Fruit fly (Drosophila melanogaster) whole organism, prepupa: ENCODE data around the gene Dyro.

Experiments
- Blimp-1 ChIP-seq: fragments of 200-800 bp; sonication (Bioruptor generic); optimal IDR thresholded peaks from 3 replicates; lab custom pipeline; 2017; ENCODE audit warnings: missing biosample characterization, missing genetic modification characterization, mild to moderate bottlenecking, moderate library complexity, missing genetic modification reagents
- CG10631 ChIP-seq: fragments of 200-800 bp; sonication (Bioruptor generic); optimal IDR thresholded peaks from 2 replicates; lab custom pipeline; 2016; ENCODE audit warnings: missing biosample characterization, missing genetic modification characterization
- CG10669 ChIP-seq: fragments of 200-800 bp; sonication (Bioruptor generic); optimal IDR thresholded peaks from 3 replicates; lab custom pipeline; 2018; ENCODE audit warnings: missing biosample characterization, mild to moderate bottlenecking, missing genetic modification characterization, moderate library complexity
- CG11294 ChIP-seq: fragments of 200-800 bp; sonication (Bioruptor generic); IDR thresholded peaks from 2 replicates; pipeline ENCODE4 v1.3.6; 2022; ENCODE audit warnings: missing biosample characterization, missing genetic modification characterization
- CG11762 ChIP-seq: fragments of 200-800 bp; sonication (Bioruptor generic); optimal IDR thresholded peaks from 3 replicates; lab custom pipeline; 2016; ENCODE audit warnings: missing biosample characterization, missing genetic modification characterization; ENCODE audit not compliant: insufficient read depth
- CG11902 ChIP-seq: fragments of 200-800 bp; sonication (Bioruptor generic); optimal IDR thresholded peaks from 3 replicates; lab custom pipeline; 2016; ENCODE audit warnings: missing biosample characterization, missing genetic modification characterization
- CG15336 ChIP-seq: fragments of 200-800 bp; sonication (Bioruptor generic); IDR thresholded peaks from 2 replicates; pipeline ENCODE4 v1.3.6; 2022; ENCODE audit warnings: missing biosample characterization, missing genetic modification characterization
- CG16779 ChIP-seq: fragments of 200-800 bp; sonication (Bioruptor generic); optimal IDR thresholded peaks from 3 replicates; lab custom pipeline; 2017; ENCODE audit warnings: missing biosample characterization, mild to moderate bottlenecking, missing genetic modification characterization
- CG3032 ChIP-seq: fragments of 200-800 bp; optimal IDR thresholded peaks from 2 replicates; lab custom pipeline; 2019; ENCODE audit warnings: missing biosample characterization, mild to moderate bottlenecking, missing genetic modification characterization, moderate library complexity
- CG31627 ChIP-seq: fragments of 200-800 bp; sonication (Bioruptor generic); optimal IDR thresholded peaks from 3 replicates; lab custom pipeline; 2016; ENCODE audit warnings: missing biosample characterization, missing genetic modification characterization
- CG34406 ChIP-seq: fragments of 200-800 bp; sonication (Bioruptor generic); optimal IDR thresholded peaks from 3 replicates; lab custom pipeline; 2016; ENCODE audit warnings: missing biosample characterization, missing genetic modification characterization
- CG3919 ChIP-seq: fragments of 200-800 bp; sonication (Bioruptor generic); optimal IDR thresholded peaks from 3 replicates; lab custom pipeline; 2016; ENCODE audit warnings: missing biosample characterization, missing genetic modification characterization
- CG4318 ChIP-seq: fragments of 200-800 bp; sonication (Bioruptor generic); optimal IDR thresholded peaks from 3 replicates; lab custom pipeline; 2017; ENCODE audit warnings: missing biosample characterization, mild to moderate bottlenecking, missing genetic modification characterization
- CG6276 ChIP-seq: fragments of 200-800 bp; sonication (Bioruptor generic); optimal IDR thresholded peaks from 2 replicates; lab custom pipeline; 2017; ENCODE audit warnings: missing biosample characterization, mild to moderate bottlenecking, missing genetic modification characterization
- CG6792 ChIP-seq: fragments of 200-800 bp; sonication (Bioruptor generic); optimal IDR thresholded peaks from 3 replicates; lab custom pipeline; 2016; ENCODE audit warnings: missing biosample characterization, missing genetic modification characterization
- CG6808 ChIP-seq: fragments of 200-800 bp; sonication (Bioruptor generic); optimal IDR thresholded peaks from 3 replicates; lab custom pipeline; 2017; ENCODE audit warnings: missing biosample characterization, missing genetic modification characterization, mild to moderate bottlenecking, moderate library complexity, missing genetic modification reagents
- CG6854 ChIP-seq: fragments of 200-800 bp; sonication (Bioruptor generic); optimal IDR thresholded peaks from 2 replicates; lab custom pipeline; 2017; ENCODE audit warnings: missing biosample characterization, mild to moderate bottlenecking, missing genetic modification characterization
- CG7368 ChIP-seq: fragments of 200-800 bp; sonication (Bioruptor generic); optimal IDR thresholded peaks from 3 replicates; lab custom pipeline; 2016; ENCODE audit warnings: missing biosample characterization, missing genetic modification characterization
- CG8119 ChIP-seq: fragments of 200-800 bp; sonication (Bioruptor generic); IDR thresholded peaks from 3 replicates; pipeline ENCODE4 v1.3.6; 2022; ENCODE audit warnings: missing biosample characterization, missing genetic modification characterization
- CG8319 ChIP-seq: fragments of 200-800 bp; sonication (Bioruptor generic); optimal IDR thresholded peaks from 3 replicates; lab custom pipeline; 2016; ENCODE audit warnings: missing biosample characterization, missing genetic modification characterization
- CG9139 ChIP-seq: fragments of 200-800 bp; sonication (Bioruptor generic); optimal IDR thresholded peaks from 3 replicates; lab custom pipeline; 2017; ENCODE audit warnings: missing biosample characterization, mild to moderate bottlenecking, missing genetic modification characterization
- Eip75B ChIP-seq: fragments of 200-800 bp; sonication (Bioruptor generic); optimal IDR thresholded peaks from 3 replicates; lab custom pipeline; 2016; ENCODE audit warnings: missing biosample characterization, missing genetic modification characterization
- Ets21C ChIP-seq: fragments of 200-800 bp; sonication (Bioruptor generic); optimal IDR thresholded peaks from 3 replicates; lab custom pipeline; 2016; ENCODE audit warnings: missing biosample characterization, missing genetic modification characterization
- Hr38 ChIP-seq: sonication (Bioruptor generic); optimal IDR thresholded peaks from 2 replicates; lab custom pipeline; 2016; ENCODE audit warnings: missing biosample characterization, missing genetic modification characterization
- Hr39 ChIP-seq: fragments of 200-800 bp; sonication (Bioruptor generic); optimal IDR thresholded peaks from 2 replicates; lab custom pipeline; 2016; ENCODE audit warnings: missing biosample characterization, missing genetic modification characterization
- Hr4 ChIP-seq: fragments of 200-800 bp; sonication (Bioruptor generic); optimal IDR thresholded peaks from 3 replicates; lab custom pipeline; 2016; ENCODE audit warnings: missing biosample characterization, missing genetic modification characterization
- Lpt ChIP-seq: fragments of 200-800 bp; sonication (Bioruptor generic); optimal IDR thresholded peaks from 3 replicates; lab custom pipeline; 2016; ENCODE audit warnings: missing biosample characterization, missing genetic modification characterization
- Sox14 ChIP-seq: fragments of 200-800 bp; sonication (Bioruptor generic); optimal IDR thresholded peaks from 3 replicates; lab custom pipeline; 2016; ENCODE audit warnings: missing biosample characterization, missing genetic modification characterization
- Sox15 ChIP-seq: fragments of 200-800 bp; sonication (Bioruptor generic); optimal IDR thresholded peaks from 3 replicates; lab custom pipeline; 2016; ENCODE audit warnings: missing biosample characterization, missing genetic modification characterization
- cyc ChIP-seq: fragments of 200-800 bp; sonication (Bioruptor generic); optimal IDR thresholded peaks from 3 replicates; lab custom pipeline; 2016; ENCODE audit warnings: missing biosample characterization, missing genetic modification characterization
- dac ChIP-seq: fragments of 200-800 bp; sonication (Bioruptor generic); optimal IDR thresholded peaks from 2 replicates; lab custom pipeline; 2017; ENCODE audit warnings: missing biosample characterization, mild to moderate bottlenecking, missing genetic modification characterization
- dsx ChIP-seq: fragments of 200-800 bp; optimal IDR thresholded peaks from 3 replicates; lab custom pipeline; 2019; ENCODE audit warnings: missing biosample characterization, mild to moderate bottlenecking, missing genetic modification characterization, moderate library complexity; ENCODE audit not compliant: poor library complexity, severe bottlenecking
- eg ChIP-seq: fragments of 200-800 bp; sonication (Bioruptor generic); IDR thresholded peaks from 3 replicates; pipeline ENCODE4 v1.3.6; 2022; ENCODE audit warnings: missing biosample characterization, missing genetic modification characterization
- esn ChIP-seq: fragments of 200-800 bp; sonication (Bioruptor generic); optimal IDR thresholded peaks from 2 replicates; lab custom pipeline; 2016; ENCODE audit warnings: missing biosample characterization, mild to moderate bottlenecking, missing genetic modification characterization, moderate library complexity
- fd59A ChIP-seq: fragments of 200-800 bp; sonication (Bioruptor generic); optimal IDR thresholded peaks from 2 replicates; lab custom pipeline; 2017; ENCODE audit warnings: missing biosample characterization, mild to moderate bottlenecking, missing genetic modification characterization, missing genetic modification reagents
- fd85E ChIP-seq: fragments of 200-800 bp; sonication (Bioruptor generic); optimal IDR thresholded peaks from 3 replicates; lab custom pipeline; 2016; ENCODE audit warnings: missing biosample characterization, missing genetic modification characterization
- fkh ChIP-seq: fragments of 200-800 bp; sonication (Bioruptor generic); optimal IDR thresholded peaks from 3 replicates; lab custom pipeline; 2017; ENCODE audit warnings: missing biosample characterization, mild to moderate bottlenecking, missing genetic modification characterization, moderate library complexity
- lz ChIP-seq: fragments of 200-800 bp; sonication (Bioruptor generic); optimal IDR thresholded peaks from 3 replicates; lab custom pipeline; 2016; ENCODE audit warnings: missing biosample characterization, missing genetic modification characterization
- pdm3 ChIP-seq: fragments of 200-800 bp; sonication (Bioruptor generic); optimal IDR thresholded peaks from 3 replicates; lab custom pipeline; 2016; ENCODE audit warnings: missing biosample characterization, missing genetic modification characterization
- salr ChIP-seq, 2 experiments: fragments of 200-800 bp; sonication (Bioruptor generic); optimal IDR thresholded peaks; 3 replicates each; lab custom pipeline; 2016 to 2018; ENCODE audit warnings: missing biosample characterization in 2 of 2, missing genetic modification characterization in 2 of 2, mild to moderate bottlenecking in 1 of 2
- spab ChIP-seq: fragments of 200-800 bp; sonication (Bioruptor generic); optimal IDR thresholded peaks from 2 replicates; lab custom pipeline; 2017; ENCODE audit warnings: missing biosample characterization, mild to moderate bottlenecking, missing genetic modification characterization, missing genetic modification reagents
- ss ChIP-seq, 2 experiments: fragments of 200-800 bp; sonication (Bioruptor generic); optimal IDR thresholded peaks; 2 replicates in 1 of 2; 3 replicates in 1 of 2; lab custom pipeline; 2017 to 2018; ENCODE audit warnings: mild to moderate bottlenecking in 2 of 2, missing biosample characterization in 2 of 2, missing genetic modification characterization in 2 of 2, moderate library complexity in 1 of 2
- svp ChIP-seq: fragments of 200-800 bp; sonication (Bioruptor generic); peaks from one replicate; lab custom pipeline; 2016; ENCODE audit warnings: missing biosample characterization, missing genetic modification characterization
- topi ChIP-seq: fragments of 200-800 bp; sonication (Bioruptor generic); optimal IDR thresholded peaks from 3 replicates; lab custom pipeline; 2016; ENCODE audit warnings: missing biosample characterization, missing genetic modification characterization
- vri ChIP-seq: fragments of 200-800 bp; sonication (Bioruptor generic); optimal IDR thresholded peaks from 3 replicates; lab custom pipeline; 2016; ENCODE audit warnings: missing biosample characterization, mild to moderate bottlenecking, missing genetic modification characterization

The Dyro gene

DNA sequence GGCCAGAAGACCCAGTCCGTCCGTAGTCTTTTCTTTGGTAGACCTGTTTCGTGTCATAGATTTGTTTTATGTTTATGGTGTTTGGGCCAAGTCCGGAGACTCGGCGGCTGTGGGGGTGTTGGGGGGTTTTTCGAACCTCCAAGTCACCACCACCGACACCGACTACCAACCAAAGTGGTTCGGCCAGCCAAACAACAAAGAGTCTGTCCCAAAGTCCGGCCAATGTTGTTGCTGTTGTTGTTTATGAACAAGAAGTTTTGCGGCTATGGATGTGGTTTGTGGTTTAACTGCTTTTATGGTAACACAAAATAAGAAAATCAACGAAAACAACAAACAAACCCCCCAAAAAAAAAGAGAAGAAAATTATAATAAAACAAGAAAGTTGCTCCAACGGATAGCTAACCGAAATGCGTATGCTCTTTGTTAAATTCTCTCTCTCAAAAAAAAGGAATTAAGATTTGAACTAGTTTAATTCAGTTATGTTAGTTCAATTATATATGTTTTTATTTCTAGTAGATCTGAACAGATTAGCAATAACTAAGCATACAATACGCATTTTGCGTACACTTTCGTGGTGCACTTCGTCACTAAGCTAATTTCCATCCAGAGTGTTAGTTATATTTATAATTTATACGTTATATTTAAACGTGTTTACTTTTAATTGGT lies 32.4 kb upstream of the Dyro start (continued):
- TF ChIP-seq topi (GFP tag; lab: Kevin White, UChicago) (peak; percentile 77), CG3919 (peak; percentile 74), svp (GFP tag; lab: Kevin White, UChicago) (peak; percentile 88), spab (GFP tag; lab: Kevin White, UChicago) (peak; percentile 62), Sox14 (peak; percentile 64), CG31627 (GFP tag; lab: Kevin White, UChicago) (peak; percentile 57), fd59A (GFP tag; lab: Kevin White, UChicago) (peak; percentile 57), Eip75B (GFP tag; lab: Kevin White, UChicago) (peak; percentile 57), Sox15 (GFP tag; lab: Kevin White, UChicago) (peak; percentile 14), CG7368 (peak; percentile 39), CG34406 (peak; percentile 55), Hr39 (GFP tag; lab: Kevin White, UChicago) (peak; percentile 64), salr (GFP tag; optimal IDR thresholded peaks at IDR 0.05; lab: Kevin White, UChicago) (peak in 1 of 2 experiments; percentile 76), vri (GFP tag; lab: Kevin White, UChicago) (no peak), CG3032 (peak; percentile 59), Lpt (GFP tag; lab: Kevin White, UChicago) (peak; percentile 53), CG4318 (GFP tag; lab: Kevin White, UChicago) (peak; percentile 67), CG10631 (GFP tag; lab: Kevin White, UChicago) (peak; percentile 27), fd85E (GFP tag; lab: Kevin White, UChicago) (no peak), Hr4 (GFP tag; lab: Kevin White, UChicago) (peak; percentile 64), CG9139 (peak; percentile 57), Ets21C (GFP tag; lab: Kevin White, UChicago) (peak; percentile 51), lz (peak; percentile 58), eg (peak; percentile 90)

DNA sequence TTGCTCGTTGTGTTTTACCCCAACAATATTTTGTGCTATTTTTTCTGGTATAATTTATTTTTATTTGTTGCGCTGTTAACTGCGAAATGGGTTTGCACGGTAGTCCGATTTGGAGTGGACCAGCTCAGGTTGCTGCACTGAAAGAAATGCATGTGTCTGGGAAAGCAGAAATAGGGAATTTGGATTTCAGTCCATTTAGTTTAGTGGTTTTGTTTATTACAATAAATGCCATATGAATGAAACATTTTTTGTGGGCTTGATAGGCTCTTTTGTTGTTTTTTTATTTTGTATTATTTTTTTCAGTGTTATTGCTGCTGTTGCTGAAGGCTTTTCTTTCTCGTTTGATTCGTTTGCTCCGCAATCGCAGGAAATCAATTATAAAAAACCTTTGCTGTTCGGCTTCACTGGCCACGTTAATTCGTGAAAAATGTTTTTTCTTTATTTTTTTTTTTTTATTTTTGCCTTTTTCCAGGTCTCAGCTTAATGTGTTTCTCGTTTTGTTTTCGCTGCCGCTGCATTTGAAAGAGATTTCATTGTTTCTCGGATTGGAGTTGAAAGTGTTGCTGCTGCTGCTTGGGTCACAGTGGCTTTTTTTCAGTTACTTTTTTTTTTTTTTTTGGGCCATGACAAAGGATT lies 30.1 kb upstream of the Dyro start:
- TF ChIP-seq dac (GFP tag; lab: Kevin White, UChicago) (peak; percentile 85), CG6276 (GFP tag; lab: Kevin White, UChicago) (peak; percentile 94), Eip75B (GFP tag; lab: Kevin White, UChicago) (peak; percentile 88), Ets21C (GFP tag; lab: Kevin White, UChicago) (peak; percentile 87), CG15336 (GFP tag; lab: Robert Waterston, UW) (peak; percentile 97), eg (peak; percentile 97), topi (GFP tag; lab: Kevin White, UChicago) (peak; percentile 94), Hr38 (peak; percentile 85), lz (peak; percentile 91), fd85E (GFP tag; lab: Kevin White, UChicago) (peak; percentile 69), CG11902 (peak; percentile 88), fkh (GFP tag; lab: Kevin White, UChicago) (no peak), dsx (peak; percentile 82), Lpt (GFP tag; lab: Kevin White, UChicago) (peak; percentile 96), esn (GFP tag; lab: Kevin White, UChicago) (peak; percentile 96), vri (GFP tag; lab: Kevin White, UChicago) (peak; percentile 91), spab (GFP tag; lab: Kevin White, UChicago) (peak; percentile 86), pdm3 (GFP tag; lab: Kevin White, UChicago) (peak; percentile 95), CG31627 (GFP tag; lab: Kevin White, UChicago) (peak; percentile 97), CG10669 (GFP tag; lab: Kevin White, UChicago) (peak; percentile 87), cyc (peak; percentile 93), Blimp-1 (GFP tag; lab: Kevin White, UChicago) (peak; percentile 61), CG3919 (peak; percentile 96), CG6854 (GFP tag; lab: Kevin White, UChicago) (peak; percentile 84), CG4318 (GFP tag; lab: Kevin White, UChicago) (peak; percentile 93), ss (GFP tag; optimal IDR thresholded peaks at IDR 0.05; lab: Kevin White, UChicago) (peak; percentile 82 to 84), CG11762 (GFP tag; lab: Kevin White, UChicago) (peak; percentile 92), CG11294 (GFP tag; lab: Robert Waterston, UW) (peak; percentile 87), CG8319 (GFP tag; lab: Kevin White, UChicago) (peak; percentile 92), CG8119 (GFP tag; lab: Robert Waterston, UW) (peak; percentile 97), CG16779 (tag; lab: Kevin White, UChicago) (peak; percentile 79), CG7368 (peak; percentile 89), CG34406 (peak; percentile 91), CG6792 (GFP tag; lab: Kevin White, UChicago) (peak; percentile 87), CG6808 (GFP tag; lab: Kevin White, UChicago) (peak; percentile 87)
